Fruit fly (Drosophila melanogaster) S2 (cell line): ENCODE measurements around the gene CG9986.

Experiments
- CG8478 ChIP-seq: fragments of >200 bp; optimal IDR thresholded peaks from 2 replicates; lab custom pipeline; 2018
- CTCF ChIP-seq, 2 experiments: fragments of >200 bp; optimal IDR thresholded peaks; 2 replicates each; lab custom pipeline; 2018

CG9986 gene

DNA sequence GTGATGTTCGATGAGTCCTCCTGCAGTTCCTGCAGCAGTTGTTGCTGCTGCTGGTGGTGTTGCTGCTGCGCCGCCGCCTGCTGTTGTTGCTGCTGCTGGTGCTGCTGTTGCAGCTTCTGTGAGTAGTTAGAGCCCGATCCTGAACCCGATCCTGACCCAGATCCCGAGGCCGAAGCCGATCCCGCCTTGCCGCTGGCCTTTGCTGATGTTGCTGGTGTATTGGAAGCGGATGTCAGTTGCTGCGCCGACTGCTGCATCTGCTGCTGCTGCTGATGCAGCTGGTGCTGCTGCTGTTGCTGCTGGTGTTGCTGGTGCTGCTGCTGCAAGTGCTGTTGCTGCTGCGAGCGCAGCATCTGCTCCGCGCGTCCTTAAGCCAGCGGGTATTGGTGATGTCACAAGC is 23.2 kb upstream of the CG9986 start:
- TF ChIP-seq CG8478 (lab: Kevin White, UChicago), result no peak
- TF ChIP-seq CTCF (optimal IDR thresholded peaks at IDR 0.05; lab: Kevin White, UChicago), result no peak

DNA sequence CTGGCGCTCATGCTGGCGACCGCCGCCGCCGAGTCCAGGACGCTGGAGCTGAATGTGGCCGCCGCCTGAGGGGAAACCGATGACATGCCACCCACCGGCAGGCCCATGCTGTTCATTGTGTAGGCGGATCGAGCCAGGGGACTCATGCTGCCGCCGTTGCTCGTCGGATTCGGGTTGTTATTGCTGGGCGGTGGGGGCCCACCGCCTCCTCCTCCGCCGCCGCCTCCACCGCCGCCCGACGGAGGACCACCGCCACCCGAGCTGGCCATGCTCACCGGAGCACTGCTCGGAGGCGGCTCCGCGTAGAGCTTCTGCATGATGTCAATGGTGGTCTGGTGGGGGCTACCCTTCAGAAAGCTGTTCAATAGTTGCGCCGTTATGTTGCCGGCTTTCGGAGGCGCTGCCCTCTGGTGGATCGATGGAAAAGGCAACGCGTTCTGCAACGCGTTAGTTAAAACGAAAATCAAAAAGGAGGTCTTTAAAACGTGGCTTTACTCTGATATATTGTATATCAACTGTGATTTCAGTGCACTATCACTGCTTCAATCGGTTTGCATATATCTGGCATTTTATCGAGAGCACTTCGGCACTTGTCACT is 21.5 kb upstream of the CG9986 start:
- no peak for TF ChIP-seq CTCF (optimal IDR thresholded peaks at IDR 0.05; lab: Kevin White, UChicago)

DNA sequence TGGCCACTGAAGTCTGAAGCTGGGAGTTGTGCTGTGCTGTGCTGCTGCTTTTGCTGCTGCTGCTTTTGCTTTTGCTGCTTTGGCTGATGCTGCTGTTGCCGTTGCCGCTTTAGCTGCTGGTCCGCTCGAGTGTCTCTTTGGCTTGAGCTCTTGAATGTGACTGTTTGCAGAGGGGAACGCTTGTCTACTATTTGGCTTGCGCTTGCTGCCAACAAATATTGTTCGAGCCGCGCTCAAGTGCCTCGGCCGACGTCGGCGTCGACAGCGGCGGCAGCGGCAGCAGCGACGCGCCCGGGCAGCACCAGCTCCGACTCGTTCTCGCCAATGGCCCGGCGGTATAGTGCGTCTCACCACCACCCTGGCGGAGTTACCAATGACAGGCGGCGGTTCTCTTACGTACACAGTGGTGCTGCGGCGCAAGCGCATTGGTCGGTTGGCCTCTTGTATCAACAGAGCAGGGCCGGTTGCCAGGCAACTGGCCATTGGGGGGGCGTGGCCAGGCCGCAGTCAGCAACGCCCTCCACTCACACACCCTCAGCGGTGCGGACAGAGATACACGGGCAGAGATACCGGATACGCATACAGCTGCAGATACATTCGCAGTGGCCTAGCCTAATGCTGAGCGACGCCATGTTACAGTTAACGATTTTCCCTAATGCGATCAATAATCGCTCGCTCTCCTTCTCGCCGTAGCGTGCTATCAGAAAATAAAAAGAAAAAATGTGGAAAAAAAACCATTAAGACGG is 20.6 kb upstream of the CG9986 start, which contains the start of gene fkh:
fkh (minus strand) TSS at position 189 of the 746 bp plus-strand sequence.
- TF ChIP-seq CTCF (optimal IDR thresholded peaks at IDR 0.05; lab: Kevin White, UChicago) (no peak), CG8478 (lab: Kevin White, UChicago) (no peak)

DNA sequence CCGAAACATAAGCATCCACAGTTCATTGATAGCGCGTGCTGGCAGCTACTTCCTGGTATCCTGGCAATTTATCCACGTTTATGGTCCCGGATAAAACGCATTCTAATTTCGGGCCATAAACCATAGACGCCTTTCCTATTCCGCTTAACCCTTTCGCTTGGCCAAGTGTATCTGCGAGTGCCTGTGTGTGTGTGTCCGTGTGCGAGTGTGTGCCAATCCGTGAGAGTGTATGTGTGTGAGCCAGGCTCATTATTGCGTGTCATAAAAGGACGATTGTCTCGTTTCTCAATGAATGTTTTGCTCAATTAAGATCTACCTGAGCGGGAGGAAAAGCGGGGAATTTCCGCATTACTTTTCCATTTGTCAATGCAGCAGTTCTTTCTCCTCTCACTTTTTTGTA is 19.7 kb upstream of the CG9986 start:
- TF ChIP-seq CTCF (optimal IDR thresholded peaks at IDR 0.05; lab: Kevin White, UChicago) (no peak), CG8478 (lab: Kevin White, UChicago) (no peak)

DNA sequence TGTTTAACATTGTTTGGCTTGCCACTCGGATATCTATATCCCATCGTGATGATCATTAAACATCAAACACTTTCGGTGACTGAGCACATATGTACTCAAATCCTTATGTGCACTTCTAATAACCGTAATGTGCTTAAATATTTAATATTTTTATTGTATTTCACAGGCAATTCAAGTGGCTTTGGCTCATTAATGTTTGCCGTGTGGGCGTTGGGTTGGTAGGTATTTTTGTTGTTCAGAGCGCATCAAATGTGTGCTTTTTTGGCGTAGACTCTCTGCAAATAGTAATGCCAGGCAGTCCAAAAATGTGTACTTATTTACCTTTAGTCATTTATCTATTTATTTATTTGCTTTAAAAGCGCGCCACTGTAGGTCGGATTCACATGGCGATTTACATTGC is 18.9 kb upstream of the CG9986 start:
- TF ChIP-seq CTCF (optimal IDR thresholded peaks at IDR 0.05; lab: Kevin White, UChicago) (no peak), CG8478 (lab: Kevin White, UChicago) (no peak)

DNA sequence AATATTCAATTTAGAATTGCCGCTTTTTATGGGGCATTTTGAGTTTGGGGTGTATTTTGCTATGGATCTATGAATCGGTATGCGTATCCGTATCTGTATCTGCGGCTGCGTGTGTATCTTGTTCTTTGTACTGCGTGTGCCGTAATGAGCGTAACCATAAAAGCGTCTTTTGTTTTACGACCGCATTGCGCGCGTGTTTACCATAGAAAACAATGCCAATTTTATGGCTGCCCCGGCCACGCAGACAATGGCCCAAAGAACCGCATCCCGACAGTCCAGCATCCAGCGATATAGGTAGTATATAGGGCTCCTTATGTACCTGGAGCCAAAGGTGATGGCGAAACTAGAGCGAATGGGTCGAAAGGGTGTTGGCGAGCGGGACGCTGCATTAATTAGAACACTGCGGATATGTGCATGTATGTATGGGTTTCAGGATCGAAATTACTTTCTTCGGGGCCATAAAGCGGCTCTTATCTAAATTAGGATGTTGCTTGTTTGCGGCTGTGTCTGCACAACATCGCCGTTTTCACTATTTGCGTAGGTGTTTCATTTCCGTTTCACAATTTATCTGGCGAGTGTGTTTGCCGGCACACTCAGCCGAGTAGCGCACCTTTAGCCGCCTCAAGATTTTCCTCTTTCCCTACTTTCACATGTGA is 17.4 kb upstream of the CG9986 start:
- TF ChIP-seq CG8478 (lab: Kevin White, UChicago), result no peak
- TF ChIP-seq CTCF (optimal IDR thresholded peaks at IDR 0.05; lab: Kevin White, UChicago), result no peak

DNA sequence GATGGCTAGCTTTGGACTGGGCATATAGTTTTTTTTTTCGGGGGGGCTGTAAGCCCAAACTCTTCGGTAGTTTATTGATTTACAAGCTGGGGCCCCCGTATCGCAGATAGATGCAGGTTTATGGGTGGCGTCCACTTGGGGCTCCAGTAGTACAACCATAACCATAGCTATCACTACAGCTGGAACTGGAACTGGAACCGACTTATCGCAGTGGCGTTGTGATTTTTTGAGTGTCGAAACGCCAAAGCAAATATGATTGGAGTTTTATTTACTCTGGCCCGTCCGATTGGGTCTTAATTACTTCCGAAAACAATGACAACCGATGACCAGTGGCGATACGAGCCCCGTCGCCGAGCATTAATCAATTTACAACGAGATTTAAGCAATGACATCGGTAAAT is 15.4 kb upstream of the CG9986 start:
- TF ChIP-seq CTCF (optimal IDR thresholded peaks at IDR 0.05; lab: Kevin White, UChicago), result no peak
- TF ChIP-seq CG8478 (lab: Kevin White, UChicago), result no peak

DNA sequence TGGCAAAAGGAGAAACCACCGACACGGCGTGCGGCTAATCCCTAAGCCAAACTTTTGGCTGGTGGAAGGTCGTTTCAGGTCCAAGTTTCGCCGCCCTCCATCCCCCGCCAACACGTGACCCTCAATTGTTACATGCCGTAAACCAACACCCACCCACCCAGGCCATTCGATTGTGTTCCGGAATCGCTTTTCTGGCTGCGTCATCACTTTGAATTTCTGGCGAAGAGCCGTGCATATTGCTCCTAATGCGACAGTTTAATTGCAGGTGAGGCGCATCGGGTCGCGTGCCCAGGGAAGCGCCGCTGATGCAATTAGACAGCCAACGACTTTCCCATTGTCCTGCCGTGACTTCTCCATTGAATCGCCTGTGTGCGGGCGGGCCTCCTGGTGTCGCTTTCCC is 11.0 kb upstream of the CG9986 start:
- TF ChIP-seq CG8478 (lab: Kevin White, UChicago) (no peak), CTCF (optimal IDR thresholded peaks at IDR 0.05; lab: Kevin White, UChicago) (no peak)

DNA sequence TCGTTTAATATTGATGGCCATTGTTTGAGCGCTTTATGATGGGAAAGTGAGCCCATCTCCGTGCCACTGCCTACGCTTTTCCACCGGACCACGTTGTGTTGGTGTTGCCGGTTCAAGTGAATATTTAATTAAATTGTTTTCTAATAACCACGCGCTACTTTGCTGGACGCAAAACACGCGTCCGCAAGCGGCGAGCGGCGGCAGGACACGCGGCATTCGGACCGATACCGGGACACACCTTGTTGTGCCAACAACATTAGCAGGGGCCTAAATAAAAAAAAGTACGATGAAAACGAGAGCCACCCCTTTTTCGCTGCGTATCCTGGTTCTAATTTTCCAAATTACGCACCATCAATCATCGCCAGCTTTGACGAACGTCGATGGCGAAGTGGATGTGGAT is 10.0 kb upstream of the CG9986 start:
- no peak for TF ChIP-seq CG8478 (lab: Kevin White, UChicago)
- no peak for TF ChIP-seq CTCF (optimal IDR thresholded peaks at IDR 0.05; lab: Kevin White, UChicago)

DNA sequence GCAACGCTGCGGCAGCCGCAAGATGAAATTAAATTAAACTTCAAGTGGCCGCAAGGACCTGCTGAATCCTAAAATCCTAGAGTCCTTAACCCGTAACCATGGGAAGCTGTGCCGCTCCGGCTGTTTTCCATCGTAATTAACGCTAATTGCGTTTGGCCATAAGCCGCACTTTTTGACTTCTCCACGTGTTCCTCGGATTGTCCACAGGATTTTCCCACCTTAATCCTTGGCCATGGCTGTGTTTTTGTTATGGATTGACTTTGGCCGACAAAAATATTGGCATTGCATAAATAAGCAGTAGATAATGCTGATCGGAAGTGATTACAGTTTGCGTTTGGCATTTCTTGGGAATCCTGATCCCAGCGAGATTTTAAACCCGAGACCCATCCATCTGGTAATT is 9.5 kb upstream of the CG9986 start:
- TF ChIP-seq CTCF (optimal IDR thresholded peaks at IDR 0.05; lab: Kevin White, UChicago) (no peak), CG8478 (lab: Kevin White, UChicago) (no peak)

DNA sequence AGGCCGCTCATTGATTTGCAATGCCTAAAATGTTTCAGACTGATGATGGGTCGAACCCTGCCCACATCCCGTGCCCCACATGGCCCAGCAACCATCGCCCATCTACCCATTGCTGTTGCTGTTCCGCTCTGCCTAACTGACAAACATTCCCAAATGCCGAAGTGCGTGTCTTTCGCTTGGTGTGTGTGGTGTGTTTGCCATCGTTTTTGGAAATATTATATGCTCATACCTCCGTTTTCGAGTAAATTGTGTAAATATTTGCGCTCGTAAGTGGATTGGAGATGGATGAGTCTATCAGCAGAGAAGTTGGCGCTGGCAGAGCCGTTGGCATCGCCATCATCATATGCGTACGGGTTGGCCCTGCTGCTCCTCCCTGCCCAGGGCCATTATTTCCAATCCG is 8.4 kb upstream of the CG9986 start:
- TF ChIP-seq CG8478 (lab: Kevin White, UChicago) (no peak), CTCF (optimal IDR thresholded peaks at IDR 0.05; lab: Kevin White, UChicago) (no peak)

DNA sequence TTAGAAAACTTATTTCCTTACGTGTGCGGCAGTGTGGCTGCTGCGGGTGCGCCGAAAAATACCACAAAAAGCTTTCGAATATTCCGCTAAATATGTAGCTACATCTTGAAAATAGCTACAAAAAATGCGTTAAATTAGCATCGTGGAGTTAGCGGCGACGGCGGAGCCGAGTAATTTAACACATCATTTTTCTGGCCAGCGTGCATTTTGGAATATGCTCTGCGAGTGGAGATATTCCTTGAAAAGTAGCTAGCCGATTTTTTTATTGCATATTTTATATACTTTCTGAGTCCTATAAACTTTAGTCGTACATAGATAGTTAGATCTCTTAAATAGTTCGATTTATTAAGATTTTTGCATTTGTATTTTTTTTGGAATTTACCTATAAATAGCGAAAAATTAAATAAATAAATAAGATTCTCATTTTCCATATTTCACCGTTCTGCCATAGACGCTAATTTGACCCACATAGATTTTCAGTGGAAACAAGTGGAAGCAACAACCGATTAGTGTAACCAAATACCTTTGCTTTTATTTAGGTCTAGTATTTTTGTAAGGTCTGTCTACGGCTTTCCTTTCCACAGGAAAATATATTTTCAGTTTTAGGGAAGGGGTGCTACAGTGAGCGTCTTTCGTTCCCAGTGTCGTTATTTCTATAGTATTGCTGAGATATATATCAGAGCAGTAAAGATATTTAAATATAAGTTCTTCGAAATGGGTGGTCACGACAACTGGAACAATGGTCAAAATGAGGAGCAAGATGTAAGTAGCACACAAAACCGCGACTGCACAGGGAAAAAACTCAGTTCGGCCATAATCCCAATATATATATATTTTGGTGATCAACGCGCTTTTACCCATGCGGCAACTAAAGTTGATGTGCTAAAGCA is 6.4 kb upstream of the CG9986 start, which contains the start of the genes Noa36 and Hrb98DE:
Noa36 (minus strand) TSS at position 51 of the 890 bp plus-strand sequence.
Hrb98DE (plus strand) TSS at position 597 of the 890 bp plus-strand sequence.
- TF ChIP-seq CG8478 (lab: Kevin White, UChicago) (no peak), CTCF (optimal IDR thresholded peaks at IDR 0.05; lab: Kevin White, UChicago) (no peak)

DNA sequence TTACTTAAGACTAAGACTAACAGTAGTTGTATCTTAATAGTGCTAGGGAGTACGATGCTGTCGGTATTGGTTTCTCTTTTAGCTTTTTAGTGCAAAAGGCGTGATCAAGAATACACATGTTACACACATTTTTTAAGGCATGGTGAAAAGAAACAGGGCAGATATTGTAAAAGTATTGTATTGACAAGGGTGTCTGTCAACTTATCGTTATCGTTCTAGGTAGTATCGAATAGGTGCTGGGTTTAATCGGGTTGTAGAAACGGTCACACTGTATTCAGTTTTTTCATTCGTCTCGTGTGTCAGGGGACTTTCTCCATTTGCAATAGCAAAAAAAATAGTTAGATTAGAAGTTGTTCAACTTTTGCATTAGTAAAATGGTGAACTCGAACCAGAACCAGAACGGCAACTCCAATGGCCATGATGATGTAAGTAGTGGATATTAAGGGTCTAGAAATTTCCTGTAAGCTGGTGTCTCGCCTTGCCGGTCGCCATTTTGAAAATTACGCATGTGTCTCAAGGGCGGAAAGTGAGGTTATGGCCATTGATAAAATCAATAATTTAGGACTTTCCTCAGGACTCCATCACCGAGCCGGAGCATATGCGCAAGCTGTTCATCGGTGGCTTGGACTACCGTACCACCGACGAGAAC is 5.6 kb upstream of the CG9986 start:
- no peak for TF ChIP-seq CG8478 (lab: Kevin White, UChicago)
- TF ChIP-seq CTCF (optimal IDR thresholded peaks at IDR 0.05; lab: Kevin White, UChicago), result no peak

DNA sequence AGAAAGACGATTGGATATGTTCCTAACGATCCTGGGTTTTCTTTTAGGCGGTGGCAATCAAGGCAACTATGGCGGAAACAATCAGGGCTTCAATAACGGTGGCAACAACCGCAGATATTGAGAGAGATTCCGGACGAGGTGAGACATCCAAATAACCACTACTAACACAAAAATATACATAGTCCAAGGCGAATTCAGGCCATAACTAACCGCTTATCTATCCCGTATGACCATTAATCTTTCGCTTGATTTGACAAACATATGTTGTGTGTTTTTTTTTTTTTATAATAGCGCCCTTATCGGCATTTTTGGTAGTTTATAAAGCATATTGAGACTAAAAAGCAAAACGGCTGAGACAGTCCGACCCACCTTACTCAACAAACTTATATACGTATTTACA is 2.3 kb upstream of the CG9986 start:
- TF ChIP-seq CG8478 (lab: Kevin White, UChicago), result no peak
- no peak for TF ChIP-seq CTCF (optimal IDR thresholded peaks at IDR 0.05; lab: Kevin White, UChicago)
